Fruit fly (Drosophila melanogaster) whole organism, pupa: ENCODE measurements around the gene CG8064.

Experiments
- CG10348 ChIP-seq: fragments of 200-800 bp; sonication (Bioruptor generic); IDR thresholded peaks from 2 replicates; pipeline ENCODE4 v1.3.6; 2022; ENCODE audit warnings: missing biosample characterization, missing genetic modification characterization
- CG13204 ChIP-seq: fragments of 200-800 bp; sonication (Bioruptor generic); optimal IDR thresholded peaks from 2 replicates; lab custom pipeline; 2018; ENCODE audit warnings: missing biosample characterization, mild to moderate bottlenecking, missing genetic modification characterization, moderate library complexity
- CG14655 ChIP-seq: fragments of 200-800 bp; sonication (Bioruptor generic); optimal IDR thresholded peaks from 3 replicates; lab custom pipeline; 2017; ENCODE audit warnings: mild to moderate bottlenecking, missing biosample characterization, missing genetic modification reagents, missing genetic modification characterization
- CG15710 ChIP-seq: fragments of 200-800 bp; sonication (Bioruptor generic); optimal IDR thresholded peaks from 2 replicates; lab custom pipeline; 2018; ENCODE audit warnings: missing biosample characterization, mild to moderate bottlenecking, missing genetic modification characterization, moderate library complexity
- CG32121 ChIP-seq: fragments of 200-800 bp; sonication (Bioruptor generic); IDR thresholded peaks from 2 replicates; pipeline ENCODE4 v1.3.6; 2022; ENCODE audit warnings: missing biosample characterization, missing genetic modification characterization
- CG8159 ChIP-seq: fragments of 200-800 bp; sonication (Bioruptor generic); optimal IDR thresholded peaks from 3 replicates; lab custom pipeline; 2018; ENCODE audit warnings: missing biosample characterization, mild to moderate bottlenecking, missing genetic modification characterization, moderate library complexity
- CG8301 ChIP-seq: fragments of 200-800 bp; sonication (Bioruptor generic); optimal IDR thresholded peaks from 2 replicates; lab custom pipeline; 2018; ENCODE audit warnings: missing biosample characterization, mild to moderate bottlenecking, missing genetic modification characterization
- Ets98B ChIP-seq: fragments of 200-800 bp; sonication (Bioruptor generic); IDR thresholded peaks from 2 replicates; pipeline ENCODE4 v1.3.6; 2022; ENCODE audit warnings: missing biosample characterization, missing genetic modification characterization
- Pif1B ChIP-seq: fragments of 200-800 bp; sonication (Bioruptor generic); optimal IDR thresholded peaks from 3 replicates; lab custom pipeline; 2016; ENCODE audit warnings: missing biosample characterization, missing genetic modification characterization

DNA sequence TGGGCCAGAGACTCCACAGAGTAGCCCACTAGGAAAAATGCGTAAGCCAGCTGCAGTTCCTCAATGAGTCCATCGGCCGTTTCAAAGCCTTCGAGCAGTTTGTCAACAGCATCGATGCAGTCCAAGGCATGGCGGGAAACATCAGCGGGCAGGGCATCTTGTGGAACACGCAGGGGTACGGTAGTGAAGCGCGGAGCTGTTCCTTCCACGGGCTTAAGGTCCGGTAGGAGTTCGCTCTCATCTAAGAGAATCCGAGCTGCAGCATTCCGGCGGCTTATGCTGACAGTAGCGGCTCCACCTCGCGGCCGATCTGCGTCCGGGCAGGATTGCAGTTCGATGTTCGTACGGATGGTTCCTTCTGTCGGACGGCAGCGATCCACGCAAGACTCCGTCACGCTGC is 31.6 kb upstream of the CG8064 start:
- TF ChIP-seq Pif1B (GFP tag; lab: Kevin White, UChicago) (no peak), CG8301 (tag; lab: Kevin White, UChicago) (no peak), CG13204 (GFP tag; lab: Kevin White, UChicago) (no peak), CG32121 (GFP tag; lab: Robert Waterston, UW) (no peak), CG10348 (GFP tag; lab: Robert Waterston, UW) (no peak), CG8159 (tag; lab: Kevin White, UChicago) (no peak), CG14655 (GFP tag; lab: Kevin White, UChicago) (no peak), Ets98B (GFP tag; lab: Robert Waterston, UW) (no peak), CG15710 (tag; lab: Kevin White, UChicago) (no peak)
